Worm (Caenorhabditis elegans) whole organism, L4 larva: ENCODE data around the gene R03E9.2.

Experiments
- D1046.2 ChIP-seq: fragments of 200-800 bp; sonication (Bioruptor generic); IDR thresholded peaks from 2 replicates; pipeline ENCODE4 v1.3.6; 2022; ENCODE audit warnings: missing genetic modification characterization, missing compliant biosample characterization
- F26F4.8 ChIP-seq: fragments of 200-800 bp; sonication (Bioruptor generic); conservative IDR thresholded peaks from 2 replicates; pipeline ENCODE4 v1.3.6; 2022; ENCODE audit warnings: missing genetic modification characterization, missing compliant biosample characterization
- F37D6.2 ChIP-seq: sonication (generic microtip); optimal IDR thresholded peaks from 2 replicates; lab custom pipeline; 2016; ENCODE audit warnings: mild to moderate bottlenecking, missing genetic modification characterization, missing compliant biosample characterization
- F49E8.2 ChIP-seq: sonication (generic microtip); optimal IDR thresholded peaks from 2 replicates; lab custom pipeline; 2016; ENCODE audit warnings: missing compliant biosample characterization, mild to moderate bottlenecking, missing genetic modification characterization, borderline replicate concordance
- T20F7.1 ChIP-seq: fragments of 200-800 bp; sonication (Bioruptor generic); optimal IDR thresholded peaks from 2 replicates; lab custom pipeline; 2018; ENCODE audit warnings: mild to moderate bottlenecking, missing genetic modification characterization, missing compliant biosample characterization
- T26A8.4 ChIP-seq: fragments of 200-800 bp; sonication (Bioruptor generic); IDR thresholded peaks from 2 replicates; pipeline ENCODE4 v1.3.6; 2022; ENCODE audit warnings: missing genetic modification characterization, missing compliant biosample characterization
- Y105C5A.15 ChIP-seq: fragments of 200-800 bp; sonication (Bioruptor generic); IDR thresholded peaks from 2 replicates; pipeline ENCODE4 v1.3.6; 2022; ENCODE audit warnings: missing genetic modification characterization, missing compliant biosample characterization
- Y5F2A.4 ChIP-seq: fragments of 200-800 bp; sonication (Bioruptor generic); optimal IDR thresholded peaks from 2 replicates; lab custom pipeline; 2018; ENCODE audit warnings: mild to moderate bottlenecking, missing genetic modification characterization, missing compliant biosample characterization
- ZK337.2 ChIP-seq: fragments of 200-800 bp; sonication (Bioruptor generic); IDR thresholded peaks from 2 replicates; pipeline ENCODE4 v1.3.6; 2022; ENCODE audit warnings: missing genetic modification reagents, missing genetic modification characterization, missing compliant biosample characterization
- ZK546.5 ChIP-seq, 2 experiments: sonication (generic microtip); optimal IDR thresholded peaks; 2 replicates each; lab custom pipeline; 2017; ENCODE audit warnings: missing biosample characterization in 2 of 2, missing genetic modification characterization in 2 of 2
- aha-1 ChIP-seq: fragments of 150-350 bp; peaks from one replicate; lab custom pipeline; 2014; ENCODE audit warnings: missing biosample characterization, missing genetic modification characterization
- attf-4 ChIP-seq: sonication (generic microtip); optimal IDR thresholded peaks from 3 replicates; lab custom pipeline; 2017; ENCODE audit warnings: missing biosample characterization, missing genetic modification characterization
- ctbp-1 ChIP-seq: fragments of 200-800 bp; sonication (Bioruptor generic); IDR thresholded peaks from 2 replicates; pipeline ENCODE4 v1.3.6; 2022; ENCODE audit warnings: missing genetic modification reagents, missing genetic modification characterization, missing compliant biosample characterization
- daf-19 ChIP-seq: fragments of 200-800 bp; sonication (Bioruptor generic); conservative IDR thresholded peaks from 2 replicates; pipeline ENCODE4 v1.3.6; 2022; ENCODE audit warnings: missing genetic modification characterization, missing compliant biosample characterization
- dmd-6 ChIP-seq: fragments of 200-800 bp; sonication (Bioruptor generic); IDR thresholded peaks from 2 replicates; pipeline ENCODE4 v1.3.6; 2022; ENCODE audit warnings: missing genetic modification reagents, missing genetic modification characterization, missing compliant biosample characterization
- duxl-1 ChIP-seq: sonication (generic microtip); optimal IDR thresholded peaks from 2 replicates; lab custom pipeline; 2016; ENCODE audit warnings: mild to moderate bottlenecking, missing genetic modification characterization, moderate library complexity, missing compliant biosample characterization; ENCODE audit not compliant: poor library complexity
- egl-27 ChIP-seq: sonication (generic microtip); optimal IDR thresholded peaks from 3 replicates; lab custom pipeline; 2017; ENCODE audit warnings: missing biosample characterization, missing genetic modification reagents, missing genetic modification characterization
- egl-43 ChIP-seq: fragments of 200-800 bp; sonication (Bioruptor generic); IDR thresholded peaks from 2 replicates; pipeline ENCODE4 v1.3.6; 2022; ENCODE audit warnings: missing genetic modification reagents, missing genetic modification characterization, missing compliant biosample characterization
- fkh-10 ChIP-seq: fragments of 150-350 bp; optimal IDR thresholded peaks from 2 replicates; lab custom pipeline; 2014; ENCODE audit warnings: missing biosample characterization, missing genetic modification reagents, missing genetic modification characterization
- fos-1 ChIP-seq: fragments of 150-350 bp; optimal IDR thresholded peaks from 2 replicates; lab custom pipeline; 2014; ENCODE audit warnings: missing biosample characterization, missing genetic modification characterization
- hif-1 ChIP-seq, 2 experiments: sonication (generic microtip); optimal IDR thresholded peaks; 2 replicates each; lab custom pipeline; 2016 to 2017; ENCODE audit warnings: missing compliant biosample characterization in 2 of 2, missing genetic modification characterization in 2 of 2, missing genetic modification reagents in 2 of 2, missing genotype in 2 of 2, mild to moderate bottlenecking in 1 of 2
- hlh-11 ChIP-seq: fragments of 200-800 bp; sonication (Bioruptor generic); optimal IDR thresholded peaks from 2 replicates; lab custom pipeline; 2018; ENCODE audit warnings: mild to moderate bottlenecking, missing genetic modification characterization, missing compliant biosample characterization
- hlh-30 ChIP-seq: sonication (generic microtip); optimal IDR thresholded peaks from 2 replicates; lab custom pipeline; 2017; ENCODE audit warnings: antibody characterized with exemption, mild to moderate bottlenecking, missing genetic modification characterization, missing compliant biosample characterization; ENCODE audit not compliant: insufficient read depth
- lim-7 ChIP-seq: fragments of 200-800 bp; sonication (Bioruptor generic); IDR thresholded peaks from 2 replicates; pipeline ENCODE4 v1.3.6; 2022; ENCODE audit warnings: missing genetic modification characterization, missing compliant biosample characterization
- lin-1 ChIP-seq: fragments of 200-800 bp; sonication (Bioruptor generic); IDR thresholded peaks from 2 replicates; pipeline ENCODE4 v1.3.6; 2022; ENCODE audit warnings: missing genetic modification reagents, missing genetic modification characterization, missing compliant biosample characterization
- lin-13 ChIP-seq: fragments of 150-350 bp; optimal IDR thresholded peaks from 2 replicates; lab custom pipeline; 2014; ENCODE audit warnings: missing biosample characterization, missing genetic modification reagents, missing genetic modification characterization
- lin-15B ChIP-seq: fragments of 150-350 bp; sonication (generic microtip); optimal IDR thresholded peaks from 3 replicates; lab custom pipeline; 2014; ENCODE audit warnings: missing biosample characterization, missing genetic modification characterization
- lir-3 ChIP-seq: sonication (generic microtip); optimal IDR thresholded peaks from 2 replicates; lab custom pipeline; 2016; ENCODE audit warnings: mild to moderate bottlenecking, missing genetic modification characterization, missing compliant biosample characterization
- madf-5 ChIP-seq, 2 experiments: fragments of 200-800 bp; sonication (Bioruptor generic); IDR thresholded peaks; 2 replicates each; pipeline ENCODE4 v1.3.6; 2022; ENCODE audit warnings: missing compliant biosample characterization in 2 of 2, missing genetic modification characterization in 2 of 2
- mes-2 ChIP-seq: sonication (generic microtip); optimal IDR thresholded peaks from 2 replicates; lab custom pipeline; 2016; ENCODE audit warnings: missing genotype, mild to moderate bottlenecking, missing genetic modification characterization, missing compliant biosample characterization; ENCODE audit not compliant: poor library complexity, severe bottlenecking
- mxl-3 ChIP-seq: fragments of 200-800 bp; sonication (Bioruptor generic); optimal IDR thresholded peaks from 2 replicates; lab custom pipeline; 2018; ENCODE audit warnings: mild to moderate bottlenecking, missing genetic modification characterization, missing compliant biosample characterization
- nhr-102 ChIP-seq: sonication (generic microtip); optimal IDR thresholded peaks from 2 replicates; lab custom pipeline; 2016; ENCODE audit warnings: mild to moderate bottlenecking, missing genetic modification characterization, moderate library complexity, missing compliant biosample characterization
- nhr-28 ChIP-seq: fragments of 150-350 bp; optimal IDR thresholded peaks from 2 replicates; lab custom pipeline; 2014; ENCODE audit warnings: missing biosample characterization, missing genetic modification characterization
- nhr-41 ChIP-seq: fragments of 200-800 bp; sonication (Bioruptor generic); IDR thresholded peaks from 2 replicates; pipeline ENCODE4 v1.3.6; 2022; ENCODE audit warnings: missing genetic modification reagents, missing genetic modification characterization, missing compliant biosample characterization
- nhr-77 ChIP-seq: fragments of 150-350 bp; optimal IDR thresholded peaks from 2 replicates; lab custom pipeline; 2014; ENCODE audit warnings: missing biosample characterization, missing genetic modification characterization
- rbr-2 ChIP-seq: sonication (generic microtip); optimal IDR thresholded peaks from 2 replicates; lab custom pipeline; 2016; ENCODE audit warnings: missing genotype, missing genetic modification characterization, missing compliant biosample characterization
- skn-1 ChIP-seq: fragments of 150-350 bp; optimal IDR thresholded peaks from 2 replicates; lab custom pipeline; 2014; ENCODE audit warnings: missing biosample characterization, missing genetic modification characterization
- snpc-1.2 ChIP-seq: fragments of 200-800 bp; sonication (Bioruptor generic); IDR thresholded peaks from 2 replicates; pipeline ENCODE4 v1.3.6; 2022; ENCODE audit warnings: missing genetic modification reagents, missing genetic modification characterization, missing compliant biosample characterization
- spr-1 ChIP-seq: sonication (generic microtip); optimal IDR thresholded peaks from 2 replicates; lab custom pipeline; 2016; ENCODE audit warnings: mild to moderate bottlenecking, missing genetic modification characterization, missing compliant biosample characterization
- tra-1 ChIP-seq: fragments of 200-800 bp; sonication (Bioruptor generic); IDR thresholded peaks from 2 replicates; pipeline ENCODE4 v1.3.6; 2022; ENCODE audit warnings: missing genetic modification reagents, missing genetic modification characterization, missing compliant biosample characterization
- unc-39 ChIP-seq: sonication (generic microtip); optimal IDR thresholded peaks from 2 replicates; lab custom pipeline; 2017; ENCODE audit warnings: missing biosample characterization, missing genetic modification characterization

Gene R03E9.2

ce11 chrX:6743853-6744346 is 10.8 kb upstream of the R03E9.2 start (continued):
- peak; percentile 61; the same call in 1 of the 2 replicates for TF ChIP-seq daf-19 (GFP tag; lab: Robert Waterston, UW)
- TF ChIP-seq snpc-1.2 (GFP tag; lab: Robert Waterston, UW): no peak
- no peak for TF ChIP-seq F49E8.2 (tag; lab: Kevin White, UChicago)
- TF ChIP-seq hlh-11 (tag; lab: Kevin White, UChicago): peak; percentile 100
- no peak for TF ChIP-seq egl-27
- peak; percentile 64 to 81 for TF ChIP-seq hif-1 (tag; optimal IDR thresholded peaks at IDR 0.05; lab: Kevin White, UChicago)
- peak; percentile 97 for TF ChIP-seq tra-1 (GFP tag; lab: Robert Waterston, UW)
- TF ChIP-seq lim-7 (GFP tag; lab: Robert Waterston, UW): no peak
- TF ChIP-seq duxl-1: peak; percentile 82
- TF ChIP-seq T26A8.4: peak; percentile 97
- peak; percentile 93 for TF ChIP-seq lin-1 (GFP tag; lab: Robert Waterston, UW)
- no peak for TF ChIP-seq skn-1 (tag; lab: Kevin White, UChicago)
- peak; percentile 97 for TF ChIP-seq dmd-6 (GFP tag; lab: Robert Waterston, UW)
- TF ChIP-seq fos-1 (tag; lab: Kevin White, UChicago): peak; percentile 76
- TF ChIP-seq unc-39 (tag; lab: Kevin White, UChicago): no peak
- TF ChIP-seq lin-15B (tag; lab: Kevin White, UChicago): no peak
- TF ChIP-seq spr-1 (tag; lab: Kevin White, UChicago): peak; percentile 86
- TF ChIP-seq ZK546.5 (tag; optimal IDR thresholded peaks at IDR 0.05; lab: Kevin White, UChicago): no peak
- peak; percentile 93 for TF ChIP-seq nhr-102 (tag; lab: Kevin White, UChicago)
- no peak for TF ChIP-seq egl-43 (GFP tag; lab: Robert Waterston, UW)
- TF ChIP-seq F26F4.8 (GFP tag; lab: Robert Waterston, UW): no peak
- TF ChIP-seq nhr-41 (GFP tag; lab: Robert Waterston, UW): peak; percentile 70
- TF ChIP-seq mes-2 (tag; lab: Kevin White, UChicago): peak; percentile 39
- TF ChIP-seq hlh-30 (tag; lab: Kevin White, UChicago): peak; percentile 99
- peak; percentile 82 for TF ChIP-seq lin-13 (GFP tag; lab: Kevin White, UChicago)
- TF ChIP-seq aha-1 (tag; lab: Kevin White, UChicago): peak; percentile 99
- peak; percentile 39 for TF ChIP-seq lir-3
- TF ChIP-seq T20F7.1 (GFP tag; lab: Kevin White, UChicago): peak; percentile 83
- TF ChIP-seq Y5F2A.4 (GFP tag; lab: Kevin White, UChicago): no peak
- peak; percentile 90 for TF ChIP-seq nhr-77
- TF ChIP-seq nhr-28: peak; percentile 94
- TF ChIP-seq rbr-2 (tag; lab: Kevin White, UChicago): peak; percentile 43
- TF ChIP-seq Y105C5A.15 (GFP tag; lab: Robert Waterston, UW): 0 out of 2 replicates have a peak, but pooled peaks have one; percentile 5
- TF ChIP-seq attf-4 (tag; lab: Kevin White, UChicago): no peak
- no peak for TF ChIP-seq F37D6.2 (tag; lab: Kevin White, UChicago)
- 0 out of 4 replicates have a peak, but pooled peaks have one; percentile 1 to 53 for TF ChIP-seq madf-5 (GFP tag; IDR thresholded peaks at IDR 0.05; lab: Robert Waterston, UW)
- TF ChIP-seq fkh-10 (GFP tag; lab: Kevin White, UChicago): no peak
- TF ChIP-seq mxl-3 (GFP tag; lab: Kevin White, UChicago): peak; percentile 98
- TF ChIP-seq ctbp-1 (GFP tag; lab: Robert Waterston, UW): peak; percentile 47; the same call in 1 of the 2 replicates
- TF ChIP-seq ZK337.2 (GFP tag; lab: Robert Waterston, UW): no peak
- TF ChIP-seq D1046.2: no peak
